Fruit fly (Drosophila melanogaster) whole organism, prepupa: ENCODE results near the gene Wwox.

Source experiments
- CG10669 ChIP-seq: fragments of 200-800 bp; sonication (Bioruptor generic); optimal IDR thresholded peaks from 3 replicates; lab custom pipeline; 2018; ENCODE audit warnings: missing biosample characterization, mild to moderate bottlenecking, missing genetic modification characterization, moderate library complexity
- CG16779 ChIP-seq: fragments of 200-800 bp; sonication (Bioruptor generic); optimal IDR thresholded peaks from 3 replicates; lab custom pipeline; 2017; ENCODE audit warnings: missing biosample characterization, mild to moderate bottlenecking, missing genetic modification characterization
- CG4318 ChIP-seq: fragments of 200-800 bp; sonication (Bioruptor generic); optimal IDR thresholded peaks from 3 replicates; lab custom pipeline; 2017; ENCODE audit warnings: missing biosample characterization, mild to moderate bottlenecking, missing genetic modification characterization
- CG6808 ChIP-seq: fragments of 200-800 bp; sonication (Bioruptor generic); optimal IDR thresholded peaks from 3 replicates; lab custom pipeline; 2017; ENCODE audit warnings: missing biosample characterization, missing genetic modification characterization, mild to moderate bottlenecking, moderate library complexity, missing genetic modification reagents
- CG6854 ChIP-seq: fragments of 200-800 bp; sonication (Bioruptor generic); optimal IDR thresholded peaks from 2 replicates; lab custom pipeline; 2017; ENCODE audit warnings: missing biosample characterization, mild to moderate bottlenecking, missing genetic modification characterization
- Eip75B ChIP-seq: fragments of 200-800 bp; sonication (Bioruptor generic); optimal IDR thresholded peaks from 3 replicates; lab custom pipeline; 2016; ENCODE audit warnings: missing biosample characterization, missing genetic modification characterization
- Ets96B ChIP-seq: fragments of 200-800 bp; optimal IDR thresholded peaks from 2 replicates; lab custom pipeline; 2019; ENCODE audit warnings: missing biosample characterization, mild to moderate bottlenecking, missing genetic modification characterization, moderate library complexity
- Hr38 ChIP-seq: sonication (Bioruptor generic); optimal IDR thresholded peaks from 2 replicates; lab custom pipeline; 2016; ENCODE audit warnings: missing biosample characterization, missing genetic modification characterization
- dac ChIP-seq: fragments of 200-800 bp; sonication (Bioruptor generic); optimal IDR thresholded peaks from 2 replicates; lab custom pipeline; 2017; ENCODE audit warnings: missing biosample characterization, mild to moderate bottlenecking, missing genetic modification characterization
- lz ChIP-seq: fragments of 200-800 bp; sonication (Bioruptor generic); optimal IDR thresholded peaks from 3 replicates; lab custom pipeline; 2016; ENCODE audit warnings: missing biosample characterization, missing genetic modification characterization
- pdm3 ChIP-seq: fragments of 200-800 bp; sonication (Bioruptor generic); optimal IDR thresholded peaks from 3 replicates; lab custom pipeline; 2016; ENCODE audit warnings: missing biosample characterization, missing genetic modification characterization
- salr ChIP-seq, 2 experiments: fragments of 200-800 bp; sonication (Bioruptor generic); optimal IDR thresholded peaks; 3 replicates each; lab custom pipeline; 2016 to 2018; ENCODE audit warnings: missing biosample characterization in 2 of 2, missing genetic modification characterization in 2 of 2, mild to moderate bottlenecking in 1 of 2
- topi ChIP-seq: fragments of 200-800 bp; sonication (Bioruptor generic); optimal IDR thresholded peaks from 3 replicates; lab custom pipeline; 2016; ENCODE audit warnings: missing biosample characterization, missing genetic modification characterization
- vri ChIP-seq: fragments of 200-800 bp; sonication (Bioruptor generic); optimal IDR thresholded peaks from 3 replicates; lab custom pipeline; 2016; ENCODE audit warnings: missing biosample characterization, mild to moderate bottlenecking, missing genetic modification characterization

Wwox gene

dm6 chr2L:7949788-7950187 lies 54.3 kb downstream of the Wwox start (continued):
- TF ChIP-seq pdm3 (GFP tag; lab: Kevin White, UChicago) = peak; percentile 64
- peak; percentile 2 for TF ChIP-seq CG10669 (GFP tag; lab: Kevin White, UChicago)
- peak; percentile 49 for TF ChIP-seq CG16779 (tag; lab: Kevin White, UChicago)
- TF ChIP-seq Hr38 (GFP tag; lab: Kevin White, UChicago) = no peak
- TF ChIP-seq Ets96B (tag; lab: Kevin White, UChicago) = peak; percentile 20
- no peak for TF ChIP-seq CG6808
- TF ChIP-seq CG4318 = peak; percentile 86
- peak in 1 of 2 experiments; percentile 84 for TF ChIP-seq salr (GFP tag; optimal IDR thresholded peaks at IDR 0.05; lab: Kevin White, UChicago)
- TF ChIP-seq topi (GFP tag; lab: Kevin White, UChicago) = no peak
- peak; percentile 52 for TF ChIP-seq Eip75B (GFP tag; lab: Kevin White, UChicago)
- peak; percentile 76 for TF ChIP-seq dac (GFP tag; lab: Kevin White, UChicago)
- no peak for TF ChIP-seq CG6854 (GFP tag; lab: Kevin White, UChicago)
- TF ChIP-seq lz (GFP tag; lab: Kevin White, UChicago) = no peak
- no peak for TF ChIP-seq vri (GFP tag; lab: Kevin White, UChicago)
